Worm (Caenorhabditis elegans) whole organism, early embryonic: Measurements from ENCODE around the gene phlp-2.

Experiments used
- ama-1 ChIP-seq: fragments of 150-350 bp; optimal IDR thresholded peaks from 2 replicates; lab custom pipeline; 2014
- hnd-1 ChIP-seq: sonication (generic microtip); optimal IDR thresholded peaks from 2 replicates; lab custom pipeline; 2016; ENCODE audit warnings: missing genetic modification characterization, missing compliant biosample characterization

ce11 chrIII:4223668-4224127, 14.4 kb downstream of the phlp-2 start:
- no peak for TF ChIP-seq ama-1 (lab: Kevin White, UChicago)
- no peak for TF ChIP-seq hnd-1 (tag; lab: Kevin White, UChicago)
